Worm (Caenorhabditis elegans) whole organism, mixed stage, embryonic: ENCODE results near the gene C06A6.4.

Experiments
- M03D4.4 ChIP-seq: sonication (generic microtip); optimal IDR thresholded peaks from 2 replicates; lab custom pipeline; 2017; ENCODE audit warnings: mild to moderate bottlenecking, missing genetic modification characterization, missing compliant biosample characterization
- bed-3 ChIP-seq: fragments of 200-800 bp; sonication (Bioruptor generic); optimal IDR thresholded peaks from 3 replicates; lab custom pipeline; 2018; ENCODE audit warnings: mild to moderate bottlenecking, missing genetic modification characterization, moderate library complexity, missing compliant biosample characterization
- blmp-1 ChIP-seq: fragments of 150-350 bp; optimal IDR thresholded peaks from 2 replicates; lab custom pipeline; 2014; ENCODE audit warnings: missing biosample characterization, missing genetic modification characterization
- ceh-39 ChIP-seq: fragments of 150-350 bp; optimal IDR thresholded peaks from 2 replicates; lab custom pipeline; 2014; ENCODE audit warnings: missing biosample characterization, missing genetic modification characterization
- ceh-43 ChIP-seq: fragments of 200-800 bp; sonication (Bioruptor generic); optimal IDR thresholded peaks from 2 replicates; lab custom pipeline; 2018; ENCODE audit warnings: mild to moderate bottlenecking, missing genetic modification characterization, moderate library complexity, missing compliant biosample characterization
- ceh-83 ChIP-seq: fragments of 200-800 bp; sonication (Bioruptor generic); optimal IDR thresholded peaks from 2 replicates; lab custom pipeline; 2018; ENCODE audit warnings: mild to moderate bottlenecking, missing genetic modification characterization, missing compliant biosample characterization
- cnd-1 ChIP-seq: fragments of 200-800 bp; sonication (Bioruptor generic); optimal IDR thresholded peaks from 2 replicates; lab custom pipeline; 2018; ENCODE audit warnings: mild to moderate bottlenecking, missing genetic modification characterization, missing compliant biosample characterization
- drap-1 ChIP-seq: fragments of 200-800 bp; sonication (Bioruptor generic); optimal IDR thresholded peaks from 3 replicates; lab custom pipeline; 2018; ENCODE audit warnings: mild to moderate bottlenecking, missing genetic modification characterization, missing compliant biosample characterization
- elt-1 ChIP-seq: sonication (generic microtip); optimal IDR thresholded peaks from 2 replicates; lab custom pipeline; 2017; ENCODE audit warnings: missing genetic modification characterization, mild to moderate bottlenecking, missing compliant biosample characterization, antibody characterized with exemption, moderate library complexity, borderline replicate concordance; ENCODE audit not compliant: insufficient read depth
- elt-3 ChIP-seq: fragments of 150-350 bp; optimal IDR thresholded peaks from 2 replicates; lab custom pipeline; 2014; ENCODE audit warnings: missing biosample characterization, missing genetic modification characterization
- flh-1 ChIP-seq: fragments of 200-800 bp; sonication (Bioruptor generic); optimal IDR thresholded peaks from 2 replicates; lab custom pipeline; 2018; ENCODE audit warnings: mild to moderate bottlenecking, missing genetic modification characterization, moderate library complexity, missing compliant biosample characterization
- ham-2 ChIP-seq: fragments of 200-800 bp; sonication (Bioruptor generic); optimal IDR thresholded peaks from 2 replicates; lab custom pipeline; 2018; ENCODE audit warnings: mild to moderate bottlenecking, missing genetic modification characterization, missing compliant biosample characterization
- hlh-1 ChIP-seq: fragments of 150-350 bp; optimal IDR thresholded peaks from 2 replicates; lab custom pipeline; 2014; ENCODE audit warnings: missing biosample characterization, missing genetic modification reagents, missing genetic modification characterization
- lin-13 ChIP-seq: fragments of 150-350 bp; optimal IDR thresholded peaks from 2 replicates; lab custom pipeline; 2014; ENCODE audit warnings: missing biosample characterization, missing genetic modification characterization
- lin-32 ChIP-seq: fragments of 200-800 bp; sonication (Bioruptor generic); optimal IDR thresholded peaks from 2 replicates; lab custom pipeline; 2018; ENCODE audit warnings: mild to moderate bottlenecking, missing genetic modification characterization, missing compliant biosample characterization
- lsy-2 ChIP-seq: fragments of 150-350 bp; optimal IDR thresholded peaks from 2 replicates; lab custom pipeline; 2014; ENCODE audit warnings: missing biosample characterization, missing genetic modification characterization
- mab-5 ChIP-seq: fragments of 150-350 bp; optimal IDR thresholded peaks from 2 replicates; lab custom pipeline; 2014; ENCODE audit warnings: missing biosample characterization, missing genetic modification characterization
- mep-1 ChIP-seq: fragments of 150-350 bp; optimal IDR thresholded peaks from 2 replicates; lab custom pipeline; 2017; ENCODE audit warnings: missing biosample characterization, missing genetic modification reagents, missing genetic modification characterization, inconsistent platforms
- mls-2 ChIP-seq: sonication (generic microtip); optimal IDR thresholded peaks from 2 replicates; lab custom pipeline; 2016; ENCODE audit warnings: mild to moderate bottlenecking, missing genetic modification characterization, moderate library complexity, missing compliant biosample characterization
- nhr-12 ChIP-seq: fragments of 150-350 bp; optimal IDR thresholded peaks from 2 replicates; lab custom pipeline; 2014; ENCODE audit warnings: missing biosample characterization, missing genetic modification characterization
- nhr-2 ChIP-seq: fragments of 150-350 bp; optimal IDR thresholded peaks from 2 replicates; lab custom pipeline; 2014; ENCODE audit warnings: missing biosample characterization, missing genetic modification characterization
- nhr-237 ChIP-seq: fragments of 150-350 bp; optimal IDR thresholded peaks from 2 replicates; lab custom pipeline; 2014; ENCODE audit warnings: missing biosample characterization, missing genetic modification characterization
- nhr-28 ChIP-seq: fragments of 150-350 bp; optimal IDR thresholded peaks from 2 replicates; lab custom pipeline; 2014; ENCODE audit warnings: missing biosample characterization, missing genetic modification characterization
- nhr-76 ChIP-seq: sonication (generic microtip); optimal IDR thresholded peaks from 2 replicates; lab custom pipeline; 2017; ENCODE audit warnings: missing biosample characterization, missing genetic modification characterization
- sem-2 ChIP-seq: fragments of 200-800 bp; sonication (Bioruptor generic); optimal IDR thresholded peaks from 2 replicates; lab custom pipeline; 2018; ENCODE audit warnings: mild to moderate bottlenecking, missing genetic modification characterization, missing compliant biosample characterization
- snpc-4 ChIP-seq: fragments of 150-350 bp; optimal IDR thresholded peaks from 2 replicates; lab custom pipeline; 2014; ENCODE audit warnings: missing biosample characterization, missing genetic modification characterization
- sptf-1 ChIP-seq: sonication (generic microtip); optimal IDR thresholded peaks from 2 replicates; lab custom pipeline; 2017; ENCODE audit warnings: mild to moderate bottlenecking, missing genetic modification characterization, moderate library complexity, missing compliant biosample characterization
- tbx-8 ChIP-seq: fragments of 200-800 bp; sonication (Bioruptor generic); optimal IDR thresholded peaks from 2 replicates; lab custom pipeline; 2018; ENCODE audit warnings: mild to moderate bottlenecking, missing genetic modification characterization, moderate library complexity, missing compliant biosample characterization
- unc-120 ChIP-seq: sonication (generic microtip); optimal IDR thresholded peaks from 2 replicates; lab custom pipeline; 2017; ENCODE audit warnings: missing genetic modification characterization, missing compliant biosample characterization; ENCODE audit not compliant: poor library complexity, severe bottlenecking
- unc-39 ChIP-seq: fragments of 150-350 bp; optimal IDR thresholded peaks from 2 replicates; lab custom pipeline; 2014; ENCODE audit warnings: missing biosample characterization, missing genetic modification characterization
- unc-62 ChIP-seq: fragments of 150-350 bp; optimal IDR thresholded peaks from 2 replicates; lab custom pipeline; 2014; ENCODE audit warnings: missing biosample characterization, missing genetic modification reagents, missing genetic modification characterization
- zip-8 ChIP-seq: fragments of 150-350 bp; optimal IDR thresholded peaks from 2 replicates; lab custom pipeline; 2014; ENCODE audit warnings: missing biosample characterization, missing genetic modification characterization
- ztf-11 ChIP-seq: fragments of 150-350 bp; optimal IDR thresholded peaks from 2 replicates; lab custom pipeline; 2014; ENCODE audit warnings: missing biosample characterization, missing genetic modification characterization

C06A6.4 gene

DNA sequence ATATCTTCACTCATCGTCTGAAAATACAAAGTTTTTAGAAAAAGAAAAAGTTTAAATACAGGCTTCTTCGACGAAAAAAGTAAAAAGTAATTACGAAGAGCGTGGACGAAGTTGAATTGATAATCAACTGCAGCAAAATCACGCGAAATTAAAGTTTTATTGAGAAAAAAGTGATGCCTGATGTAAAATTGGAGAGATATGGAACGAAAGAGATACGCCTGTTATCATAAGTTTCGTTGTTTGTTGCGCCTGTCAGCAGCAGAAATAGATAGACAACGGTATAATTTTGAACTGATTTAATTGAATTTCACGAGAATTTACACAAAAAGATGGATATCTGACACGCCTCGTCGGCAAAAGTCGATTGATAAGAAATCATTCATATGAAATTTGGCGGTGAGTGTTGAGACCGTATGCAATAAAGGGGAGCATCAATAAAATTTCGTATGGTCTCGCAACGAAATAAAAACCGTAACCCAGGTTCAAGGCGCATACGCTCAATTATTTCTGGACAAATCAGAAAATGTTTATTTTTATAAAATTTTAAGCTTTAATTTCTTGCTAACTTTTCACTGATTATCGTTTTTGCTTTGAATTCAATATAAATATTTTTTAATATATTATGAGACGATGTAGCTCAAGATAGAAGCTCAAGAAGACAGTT lies at the start of gene C06A6.4:
C06A6.4 (minus strand) TSS at position 24 of the 664 bp plus-strand sequence.
- no peak for TF ChIP-seq nhr-28 (tag; lab: Kevin White, UChicago)
- TF ChIP-seq ztf-11 (tag; lab: Kevin White, UChicago), result no peak
- no peak for TF ChIP-seq tbx-8 (GFP tag; lab: Kevin White, UChicago)
- no peak for TF ChIP-seq nhr-76 (tag; lab: Kevin White, UChicago)
- no peak for TF ChIP-seq M03D4.4 (tag; lab: Kevin White, UChicago)
- TF ChIP-seq mls-2 (tag; lab: Kevin White, UChicago), result no peak
- no peak for TF ChIP-seq mep-1 (tag; lab: Kevin White, UChicago)
- no peak for TF ChIP-seq lin-13 (tag; lab: Kevin White, UChicago)
- TF ChIP-seq blmp-1, result no peak
- no peak for TF ChIP-seq flh-1 (GFP tag; lab: Kevin White, UChicago)
- TF ChIP-seq bed-3, result no peak
- no peak for TF ChIP-seq lin-32 (GFP tag; lab: Kevin White, UChicago)
- no peak for TF ChIP-seq cnd-1
- TF ChIP-seq snpc-4 (tag; lab: Kevin White, UChicago), result no peak
- no peak for TF ChIP-seq nhr-2
- TF ChIP-seq hlh-1 (tag; lab: Kevin White, UChicago), result no peak

DNA sequence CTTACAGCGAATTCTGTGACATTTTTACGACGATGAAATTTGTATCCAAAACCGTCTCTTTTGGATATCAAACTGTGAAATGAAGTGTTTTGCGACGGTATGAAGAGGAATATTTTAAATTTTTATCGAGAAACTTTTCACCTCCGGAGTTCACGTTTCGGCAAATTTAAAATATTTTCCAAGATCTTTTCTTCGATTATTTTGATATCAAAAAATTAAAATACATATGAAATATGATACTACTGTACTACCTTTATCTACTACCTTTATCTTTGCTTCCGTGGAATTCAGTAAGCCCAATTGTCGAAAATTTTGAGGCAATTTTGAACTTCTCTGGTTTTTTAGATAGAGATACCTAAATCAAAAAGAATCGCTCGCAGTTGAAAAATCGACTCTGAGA lies 48.7 kb upstream of the C06A6.4 start, which contains the start of gene kin-26:
kin-26 (minus strand) TSS at position 101 of the 400 bp plus-strand sequence.
- TF ChIP-seq drap-1, result no peak
- TF ChIP-seq flh-1 (GFP tag; lab: Kevin White, UChicago), result no peak
- no peak for TF ChIP-seq ceh-83 (GFP tag; lab: Kevin White, UChicago)
- TF ChIP-seq zip-8, result no peak
- TF ChIP-seq mls-2 (tag; lab: Kevin White, UChicago), result no peak
- TF ChIP-seq sptf-1 (tag; lab: Kevin White, UChicago), result no peak
- TF ChIP-seq cnd-1, result no peak
- TF ChIP-seq bed-3, result no peak
- TF ChIP-seq ham-2 (GFP tag; lab: Kevin White, UChicago), result no peak
- TF ChIP-seq snpc-4 (tag; lab: Kevin White, UChicago), result no peak
- no peak for TF ChIP-seq nhr-76 (tag; lab: Kevin White, UChicago)
- TF ChIP-seq blmp-1, result no peak
- no peak for TF ChIP-seq elt-1
- TF ChIP-seq M03D4.4 (tag; lab: Kevin White, UChicago), result no peak
- no peak for TF ChIP-seq hlh-1 (tag; lab: Kevin White, UChicago)
- no peak for TF ChIP-seq nhr-237 (tag; lab: Kevin White, UChicago)
- TF ChIP-seq unc-39, result no peak
- TF ChIP-seq, all 35 proteins: peak for 0

DNA sequence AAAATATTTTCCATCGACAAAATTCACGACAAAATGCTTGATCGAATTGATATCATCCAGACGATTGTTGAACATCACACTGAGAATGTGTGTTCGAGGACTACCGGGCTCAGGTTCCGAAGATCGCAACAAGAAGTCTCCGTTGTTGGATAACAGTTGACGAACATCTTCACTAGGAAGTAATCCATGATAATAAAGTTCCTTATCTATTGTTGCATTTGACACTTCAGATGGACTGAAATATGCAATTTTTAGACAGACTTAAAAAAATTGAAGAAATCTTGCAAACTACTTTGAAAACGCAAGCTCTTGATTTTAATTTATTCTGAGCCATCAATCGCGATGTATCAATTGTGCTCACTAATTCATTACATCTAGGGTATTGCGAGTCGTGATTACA lies 48.2 kb upstream of the C06A6.4 start:
- no peak for TF ChIP-seq ceh-39 (tag; lab: Kevin White, UChicago)
- TF ChIP-seq nhr-12 (tag; lab: Kevin White, UChicago), result no peak
- no peak for TF ChIP-seq M03D4.4 (tag; lab: Kevin White, UChicago)
- TF ChIP-seq unc-62 (GFP tag; lab: Kevin White, UChicago), result no peak
- TF ChIP-seq sptf-1 (tag; lab: Kevin White, UChicago), result no peak
- TF ChIP-seq blmp-1, result no peak
- no peak for TF ChIP-seq ceh-43
- TF ChIP-seq tbx-8 (GFP tag; lab: Kevin White, UChicago), result no peak
- TF ChIP-seq flh-1 (GFP tag; lab: Kevin White, UChicago), result no peak
- no peak for TF ChIP-seq sem-2 (GFP tag; lab: Kevin White, UChicago)

DNA sequence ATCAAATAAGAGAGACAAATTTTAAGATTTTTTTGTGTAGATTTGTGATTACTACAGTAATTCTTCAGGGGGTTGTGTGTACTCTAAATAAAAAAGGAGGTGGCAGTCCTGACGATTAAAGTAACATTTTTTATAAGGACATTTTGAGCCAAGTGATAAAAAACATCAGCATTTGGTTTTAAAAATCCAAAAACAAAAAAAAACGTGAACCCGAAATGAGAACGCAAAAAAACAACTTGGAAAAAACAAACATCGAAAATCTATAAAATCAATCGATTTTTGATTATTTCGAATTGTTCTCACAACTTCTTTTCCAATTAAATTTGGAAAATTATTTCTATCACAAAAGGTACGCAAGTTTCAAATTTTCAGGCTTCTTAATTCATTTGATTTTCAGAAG lies 41.4 kb upstream of the C06A6.4 start, which contains the start of gene T06C10.3:
T06C10.3 (plus strand) TSS at position 301 of the 400 bp plus-strand sequence.
- no peak for TF ChIP-seq zip-8
- TF ChIP-seq mep-1 (tag; lab: Kevin White, UChicago), result no peak
- no peak for TF ChIP-seq snpc-4 (tag; lab: Kevin White, UChicago)
- no peak for TF ChIP-seq blmp-1
- no peak for TF ChIP-seq lsy-2 (tag; lab: Kevin White, UChicago)

DNA sequence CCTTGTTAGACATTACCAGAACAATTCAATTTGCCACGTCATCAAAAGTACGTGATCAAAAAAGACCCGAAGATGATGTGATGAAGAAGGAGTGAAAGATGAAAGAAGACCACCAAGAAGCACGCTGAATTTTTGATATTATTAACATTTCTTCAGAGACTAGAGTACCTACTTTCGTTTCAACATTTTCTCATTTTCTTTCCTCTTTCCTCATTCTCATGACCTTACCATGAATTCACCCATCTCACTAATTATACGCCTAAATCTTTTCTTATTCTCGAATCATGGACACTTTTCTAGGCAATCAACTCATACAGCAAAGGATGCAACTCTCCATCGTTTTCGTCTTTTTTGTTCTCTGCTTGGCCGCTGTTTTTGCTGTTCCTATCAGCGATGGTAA lies 39.5 kb upstream of the C06A6.4 start, which contains the start of gene flp-10:
flp-10 (plus strand) TSS at position 301 of the 400 bp plus-strand sequence.
- no peak for TF ChIP-seq flh-1 (GFP tag; lab: Kevin White, UChicago)
- TF ChIP-seq elt-3 (tag; lab: Kevin White, UChicago), result no peak
- no peak for TF ChIP-seq blmp-1
- TF ChIP-seq hlh-1 (tag; lab: Kevin White, UChicago), result no peak
- no peak for TF ChIP-seq ceh-43
- no peak for TF ChIP-seq mls-2 (tag; lab: Kevin White, UChicago)
- no peak for TF ChIP-seq drap-1
- TF ChIP-seq sem-2 (GFP tag; lab: Kevin White, UChicago), result no peak
- TF ChIP-seq lin-32 (GFP tag; lab: Kevin White, UChicago), result no peak
- no peak for TF ChIP-seq ztf-11 (tag; lab: Kevin White, UChicago)
- no peak for TF ChIP-seq mab-5 (tag; lab: Kevin White, UChicago)
- TF ChIP-seq sptf-1 (tag; lab: Kevin White, UChicago), result no peak
- TF ChIP-seq cnd-1, result no peak
- no peak for TF ChIP-seq elt-1
- TF ChIP-seq lsy-2 (tag; lab: Kevin White, UChicago), result no peak
- no peak for TF ChIP-seq nhr-237 (tag; lab: Kevin White, UChicago)
- TF ChIP-seq nhr-12 (tag; lab: Kevin White, UChicago), result no peak
- TF ChIP-seq unc-120 (tag; lab: Kevin White, UChicago), result no peak
